Worm (Caenorhabditis elegans) whole organism, early embryonic: ENCODE results near the gene egl-13.

ENCODE experiments used
- aly-1 ChIP-seq: sonication (generic microtip); optimal IDR thresholded peaks from 2 replicates; lab custom pipeline; 2016; ENCODE audit warnings: missing genetic modification characterization, missing compliant biosample characterization
- tra-4 ChIP-seq: sonication (generic microtip); optimal IDR thresholded peaks from 2 replicates; lab custom pipeline; 2017; ENCODE audit warnings: missing genetic modification characterization, missing compliant biosample characterization

DNA sequence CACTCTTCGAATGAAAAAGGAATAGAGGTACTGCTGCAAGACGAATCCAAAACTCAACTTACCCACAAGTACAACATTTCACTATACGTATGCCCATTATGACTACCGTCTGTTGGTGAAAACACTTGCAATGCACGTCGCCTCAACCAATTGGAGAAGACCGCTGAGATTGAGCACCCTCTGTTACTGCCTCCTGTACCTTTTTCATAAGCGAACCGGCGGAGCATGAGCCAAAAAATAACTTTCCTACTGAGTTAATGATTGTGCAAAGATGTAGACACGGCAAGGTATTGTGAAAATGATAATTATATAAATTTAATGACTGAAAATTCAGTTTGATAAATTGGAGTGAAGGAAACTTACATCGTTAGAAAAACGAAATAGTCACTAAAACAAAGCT lies 25.4 kb downstream of the egl-13 start:
- TF ChIP-seq tra-4 = no peak
- no peak for TF ChIP-seq aly-1 (tag; lab: Kevin White, UChicago)
